Worm (Caenorhabditis elegans) whole organism, late embryonic: ENCODE results near the gene spig-8.

Experiments
- F13H6.1 ChIP-seq: sonication (generic microtip); optimal IDR thresholded peaks from 2 replicates; lab custom pipeline; 2016; ENCODE audit warnings: missing genetic modification characterization, missing compliant biosample characterization
- K02D7.2 ChIP-seq: sonication (generic microtip); optimal IDR thresholded peaks from 2 replicates; lab custom pipeline; 2017; ENCODE audit warnings: mild to moderate bottlenecking, missing genetic modification characterization, missing compliant biosample characterization
- ama-1 ChIP-seq: fragments of 150-350 bp; optimal IDR thresholded peaks from 2 replicates; lab custom pipeline; 2014
- ceh-18 ChIP-seq: sonication (generic microtip); optimal IDR thresholded peaks from 2 replicates; lab custom pipeline; 2016; ENCODE audit warnings: missing genetic modification characterization, missing compliant biosample characterization
- ceh-19 ChIP-seq: fragments of 200-800 bp; sonication (Bioruptor generic); optimal IDR thresholded peaks from 2 replicates; lab custom pipeline; 2018; ENCODE audit warnings: mild to moderate bottlenecking, missing genetic modification characterization, missing compliant biosample characterization
- ceh-2 ChIP-seq: sonication (generic microtip); optimal IDR thresholded peaks from 2 replicates; lab custom pipeline; 2016; ENCODE audit warnings: missing genotype, missing genetic modification characterization, missing compliant biosample characterization
- ceh-30 ChIP-seq: fragments of 150-350 bp; optimal IDR thresholded peaks from 2 replicates; lab custom pipeline; 2014; ENCODE audit warnings: missing biosample characterization, missing genetic modification characterization
- ceh-34 ChIP-seq: sonication (generic microtip); optimal IDR thresholded peaks from 2 replicates; lab custom pipeline; 2016; ENCODE audit warnings: mild to moderate bottlenecking, missing genetic modification characterization, missing compliant biosample characterization
- ceh-45 ChIP-seq: fragments of 200-800 bp; sonication (Bioruptor generic); IDR thresholded peaks from 2 replicates; pipeline ENCODE4 v1.3.6; 2022; ENCODE audit warnings: missing genetic modification reagents, missing genetic modification characterization, missing compliant biosample characterization
- ceh-48 ChIP-seq: sonication (generic microtip); optimal IDR thresholded peaks from 2 replicates; lab custom pipeline; 2016; ENCODE audit warnings: missing genetic modification characterization, inconsistent platforms, missing compliant biosample characterization
- ceh-6 ChIP-seq: fragments of 200-800 bp; sonication (Bioruptor generic); optimal IDR thresholded peaks from 2 replicates; lab custom pipeline; 2018; ENCODE audit warnings: mild to moderate bottlenecking, missing genetic modification characterization, missing compliant biosample characterization
- che-1 ChIP-seq: sonication (generic microtip); optimal IDR thresholded peaks from 2 replicates; lab custom pipeline; 2016; ENCODE audit warnings: mild to moderate bottlenecking, missing genetic modification characterization, missing compliant biosample characterization
- dmd-4 ChIP-seq: sonication (generic microtip); optimal IDR thresholded peaks from 2 replicates; lab custom pipeline; 2016; ENCODE audit warnings: borderline replicate concordance, missing genetic modification characterization, missing compliant biosample characterization
- dve-1 ChIP-seq: sonication (generic microtip); optimal IDR thresholded peaks from 2 replicates; lab custom pipeline; 2017; ENCODE audit warnings: antibody characterized with exemption, mild to moderate bottlenecking, missing genetic modification characterization, missing compliant biosample characterization
- elt-4 ChIP-seq: sonication (generic microtip); optimal IDR thresholded peaks from 2 replicates; lab custom pipeline; 2016; ENCODE audit warnings: missing genetic modification characterization, missing compliant biosample characterization
- ets-4 ChIP-seq: sonication (generic microtip); optimal IDR thresholded peaks from 2 replicates; lab custom pipeline; 2016; ENCODE audit warnings: missing genetic modification characterization, missing compliant biosample characterization
- fax-1 ChIP-seq: sonication (generic microtip); optimal IDR thresholded peaks from 2 replicates; lab custom pipeline; 2016; ENCODE audit warnings: missing genotype, missing genetic modification characterization, missing compliant biosample characterization
- fkh-10 ChIP-seq: fragments of 150-350 bp; optimal IDR thresholded peaks from 2 replicates; lab custom pipeline; 2014; ENCODE audit warnings: missing biosample characterization, missing genetic modification reagents, missing genetic modification characterization
- gmeb-2 ChIP-seq: sonication (generic microtip); optimal IDR thresholded peaks from 2 replicates; lab custom pipeline; 2016; ENCODE audit warnings: missing genetic modification characterization, inconsistent platforms, missing compliant biosample characterization
- hlh-13 ChIP-seq: fragments of 200-800 bp; sonication (Bioruptor generic); optimal IDR thresholded peaks from 2 replicates; lab custom pipeline; 2018; ENCODE audit warnings: mild to moderate bottlenecking, missing genetic modification characterization, missing compliant biosample characterization
- hlh-15 ChIP-seq: sonication (generic microtip); optimal IDR thresholded peaks from 2 replicates; lab custom pipeline; 2016; ENCODE audit warnings: missing genetic modification characterization, missing compliant biosample characterization
- hlh-30 ChIP-seq: sonication (generic microtip); optimal IDR thresholded peaks from 2 replicates; lab custom pipeline; 2017; ENCODE audit warnings: antibody characterized with exemption, missing genetic modification characterization, missing compliant biosample characterization; ENCODE audit not compliant: insufficient read depth
- hlh-6 ChIP-seq: sonication (generic microtip); optimal IDR thresholded peaks from 2 replicates; lab custom pipeline; 2016; ENCODE audit warnings: missing genotype, missing genetic modification characterization, missing compliant biosample characterization
- lin-11 ChIP-seq: fragments of 200-800 bp; sonication (Bioruptor generic); optimal IDR thresholded peaks from 2 replicates; lab custom pipeline; 2018; ENCODE audit warnings: mild to moderate bottlenecking, missing genetic modification characterization, missing compliant biosample characterization
- madf-2 ChIP-seq: sonication (generic microtip); optimal IDR thresholded peaks from 2 replicates; lab custom pipeline; 2017; ENCODE audit warnings: missing genetic modification characterization, missing compliant biosample characterization
- mec-3 ChIP-seq: sonication (generic microtip); optimal IDR thresholded peaks from 2 replicates; lab custom pipeline; 2016; ENCODE audit warnings: borderline replicate concordance, missing genetic modification characterization, missing compliant biosample characterization
- nhr-232 ChIP-seq: sonication (generic microtip); optimal IDR thresholded peaks from 2 replicates; lab custom pipeline; 2016; ENCODE audit warnings: missing genetic modification characterization, missing compliant biosample characterization
- npax-4 ChIP-seq: sonication (generic microtip); optimal IDR thresholded peaks from 2 replicates; lab custom pipeline; 2016; ENCODE audit warnings: missing genetic modification characterization, missing compliant biosample characterization
- odd-2 ChIP-seq: sonication (generic microtip); optimal IDR thresholded peaks from 2 replicates; lab custom pipeline; 2017; ENCODE audit warnings: antibody characterized with exemption, mild to moderate bottlenecking, missing genetic modification characterization, missing compliant biosample characterization
- pag-3 ChIP-seq: sonication (generic microtip); optimal IDR thresholded peaks from 2 replicates; lab custom pipeline; 2016; ENCODE audit warnings: missing compliant biosample characterization, missing genetic modification characterization, borderline replicate concordance
- pha-2 ChIP-seq: sonication (generic microtip); optimal IDR thresholded peaks from 2 replicates; lab custom pipeline; 2017; ENCODE audit warnings: mild to moderate bottlenecking, missing genetic modification characterization, missing compliant biosample characterization
- pros-1 ChIP-seq: fragments of 150-350 bp; optimal IDR thresholded peaks from 2 replicates; lab custom pipeline; 2014; ENCODE audit warnings: missing biosample characterization, missing genetic modification reagents, missing genetic modification characterization
- ref-2 ChIP-seq: sonication (generic microtip); optimal IDR thresholded peaks from 2 replicates; lab custom pipeline; 2016; ENCODE audit warnings: missing genetic modification characterization, missing compliant biosample characterization
- sdc-2 ChIP-seq: sonication (generic microtip); optimal IDR thresholded peaks from 2 replicates; lab custom pipeline; 2016; ENCODE audit warnings: missing genotype, missing genetic modification characterization, missing compliant biosample characterization
- sox-2 ChIP-seq: fragments of 200-800 bp; sonication (Bioruptor generic); IDR thresholded peaks from 2 replicates; pipeline ENCODE4 v1.3.6; 2022; ENCODE audit warnings: missing genetic modification reagents, missing genetic modification characterization, missing compliant biosample characterization
- tbx-2 ChIP-seq: sonication (generic microtip); optimal IDR thresholded peaks from 2 replicates; lab custom pipeline; 2016; ENCODE audit warnings: missing genetic modification characterization, missing compliant biosample characterization
- tbx-7 ChIP-seq: sonication (generic microtip); optimal IDR thresholded peaks from 2 replicates; lab custom pipeline; 2016; ENCODE audit warnings: missing genotype, missing genetic modification characterization, missing compliant biosample characterization
- ttx-3 ChIP-seq: sonication (generic microtip); optimal IDR thresholded peaks from 2 replicates; lab custom pipeline; 2016; ENCODE audit warnings: missing genetic modification reagents, missing genetic modification characterization, missing compliant biosample characterization
- unc-42 ChIP-seq: sonication (generic microtip); optimal IDR thresholded peaks from 2 replicates; lab custom pipeline; 2016; ENCODE audit warnings: missing genotype, missing genetic modification characterization, missing compliant biosample characterization
- unc-55 ChIP-seq: sonication (generic microtip); optimal IDR thresholded peaks from 2 replicates; lab custom pipeline; 2017; ENCODE audit warnings: missing biosample characterization, missing genetic modification reagents, missing genetic modification characterization
- zip-5 ChIP-seq: sonication (generic microtip); optimal IDR thresholded peaks from 2 replicates; lab custom pipeline; 2016; ENCODE audit warnings: missing genetic modification characterization, missing compliant biosample characterization
- ztf-16 ChIP-seq: sonication (generic microtip); optimal IDR thresholded peaks from 2 replicates; lab custom pipeline; 2017; ENCODE audit warnings: missing genetic modification characterization, missing compliant biosample characterization

Gene spig-8

ce11 chrV:7017059-7017458 lies 37.6 kb upstream of the spig-8 start, which contains the start of gene srsx-32:
TSS of gene srsx-32 (plus strand) at chrV:7017359.
- no peak for TF ChIP-seq nhr-232 (tag; lab: Kevin White, UChicago)
- TF ChIP-seq hlh-6 (tag; lab: Kevin White, UChicago): no peak
- no peak for TF ChIP-seq odd-2 (tag; lab: Kevin White, UChicago)

ce11 chrV:7021772-7022171 lies 32.9 kb upstream of the spig-8 start, which contains the start of gene F20A1.4:
TSS of gene F20A1.4 (minus strand) at chrV:7021872.
- TF ChIP-seq ceh-19 (no peak), sox-2 (GFP tag; lab: Robert Waterston, UW) (no peak), ttx-3 (tag; lab: Kevin White, UChicago) (no peak), fax-1 (tag; lab: Kevin White, UChicago) (no peak), dmd-4 (tag; lab: Kevin White, UChicago) (no peak), ceh-30 (tag; lab: Kevin White, UChicago) (no peak), pha-2 (no peak), npax-4 (no peak), dve-1 (tag; lab: Kevin White, UChicago) (no peak), madf-2 (tag; lab: Kevin White, UChicago) (no peak), unc-42 (no peak), sdc-2 (tag; lab: Kevin White, UChicago) (no peak), nhr-232 (tag; lab: Kevin White, UChicago) (no peak), fkh-10 (GFP tag; lab: Kevin White, UChicago) (no peak), tbx-7 (tag; lab: Kevin White, UChicago) (no peak), elt-4 (tag; lab: Kevin White, UChicago) (no peak), K02D7.2 (tag; lab: Kevin White, UChicago) (no peak), pros-1 (tag; lab: Kevin White, UChicago) (no peak)
- TF ChIP-seq, all 69 proteins: peak for 0

ce11 chrV:7022981-7023380 lies 31.7 kb upstream of the spig-8 start:
- no peak for TF ChIP-seq ttx-3 (tag; lab: Kevin White, UChicago)
- no peak for TF ChIP-seq ceh-48 (tag; lab: Kevin White, UChicago)
- no peak for TF ChIP-seq madf-2 (tag; lab: Kevin White, UChicago)
- TF ChIP-seq tbx-2 (tag; lab: Kevin White, UChicago): no peak
- TF ChIP-seq ceh-19: no peak
- TF ChIP-seq unc-42: no peak
- no peak for TF ChIP-seq gmeb-2 (tag; lab: Kevin White, UChicago)
- TF ChIP-seq ceh-45 (GFP tag; lab: Robert Waterston, UW): no peak

- TF ChIP-seq fax-1 (tag; lab: Kevin White, UChicago) (no peak), mec-3 (tag; lab: Kevin White, UChicago) (no peak), ceh-6 (GFP tag; lab: Kevin White, UChicago) (no peak), sdc-2 (tag; lab: Kevin White, UChicago) (no peak), ceh-34 (no peak), ama-1 (lab: Kevin White, UChicago) (no peak), ceh-2 (tag; lab: Kevin White, UChicago) (no peak), che-1 (tag; lab: Kevin White, UChicago) (no peak), ceh-18 (tag; lab: Kevin White, UChicago) (no peak), pha-2 (no peak)
Observed at ce11 chrV:7027055-7027454, 27.6 kb upstream of the spig-8 start, which contains the start of gene F20A1.6. TSS of gene F20A1.6 (minus strand) at chrV:7027155.

- no peak for TF ChIP-seq ets-4 (tag; lab: Kevin White, UChicago)
- TF ChIP-seq hlh-30: no peak
- no peak for TF ChIP-seq odd-2 (tag; lab: Kevin White, UChicago)
- TF ChIP-seq ref-2 (tag; lab: Kevin White, UChicago): no peak
- no peak for TF ChIP-seq fkh-10 (GFP tag; lab: Kevin White, UChicago)
- TF ChIP-seq hlh-15 (tag; lab: Kevin White, UChicago): no peak
- TF ChIP-seq fax-1 (tag; lab: Kevin White, UChicago): no peak
- no peak for TF ChIP-seq pag-3 (tag; lab: Kevin White, UChicago)
- TF ChIP-seq ztf-16 (tag; lab: Kevin White, UChicago): no peak
- TF ChIP-seq unc-55: no peak
- TF ChIP-seq lin-11 (tag; lab: Kevin White, UChicago): no peak
- no peak for TF ChIP-seq sdc-2 (tag; lab: Kevin White, UChicago)
- no peak for TF ChIP-seq zip-5 (tag; lab: Kevin White, UChicago)
- TF ChIP-seq K02D7.2 (tag; lab: Kevin White, UChicago): no peak
- TF ChIP-seq hlh-13: no peak
- no peak for TF ChIP-seq madf-2 (tag; lab: Kevin White, UChicago)
- no peak for TF ChIP-seq F13H6.1
Observed at ce11 chrV:7036475-7036874, 18.2 kb upstream of the spig-8 start, which contains the start of gene twk-11. TSS of gene twk-11 (minus strand) at chrV:7036575.
